Fruit fly (Drosophila melanogaster): ENCODE results near the gene Jon25Biii.

Jon25Biii gene

dm6 chr2L:4973731-4974415 is 23.3 kb upstream of the Jon25Biii start, which contains the start of gene mRpL28 (continued):
- TF ChIP-seq CG15269 (tag; optimal IDR thresholded peaks at IDR 0.05) = no peak
- no peak for TF ChIP-seq schlank (tag; optimal IDR thresholded peaks at IDR 0.05)
- TF ChIP-seq CG17361 (GFP tag; IDR thresholded peaks at IDR 0.05) = no peak
- no peak for TF ChIP-seq Bteb2 (GFP tag; optimal IDR thresholded peaks at IDR 0.05)
- TF ChIP-seq ems (GFP tag; optimal IDR thresholded peaks at IDR 0.05) = no peak
- no peak for TF ChIP-seq Side (GFP tag; optimal IDR thresholded peaks at IDR 0.05)
- no peak for TF ChIP-seq C15 (GFP tag; IDR thresholded peaks at IDR 0.05)
- peak; percentile 40; the same call in 1 of the 3 replicates for TF ChIP-seq Opbp (GFP tag; IDR thresholded peaks at IDR 0.05; ENCODE audit: partially characterized antibody)
- peak in 1 of 3 experiments; percentile 0 for TF ChIP-seq lola (GFP tag; optimal IDR thresholded peaks at IDR 0.05)
- TF ChIP-seq CG14667 (GFP tag; IDR thresholded peaks at IDR 0.05) = no peak
- TF ChIP-seq nerfin-2 (GFP tag; IDR thresholded peaks at IDR 0.05; ENCODE audit: partially characterized antibody) = no peak
- no peak for TF ChIP-seq CG5953 (GFP tag; IDR thresholded peaks at IDR 0.05)
- TF ChIP-seq CG3995 (GFP tag; optimal IDR thresholded peaks at IDR 0.05) = peak; percentile 29
- no peak for TF ChIP-seq pum (GFP tag; optimal IDR thresholded peaks at IDR 0.05)
- TF ChIP-seq CG17802 (tag; optimal IDR thresholded peaks at IDR 0.05) = peak; percentile 4
- TF ChIP-seq CG10462 (GFP tag; optimal IDR thresholded peaks at IDR 0.05) = no peak
- TF ChIP-seq CG17385 (GFP tag; optimal IDR thresholded peaks at IDR 0.05) = peak; percentile 98
- TF ChIP-seq CG6175 (GFP tag; IDR thresholded peaks at IDR 0.05) = no peak
- no peak for TF ChIP-seq pb (GFP tag; optimal IDR thresholded peaks at IDR 0.05)
- no peak for TF ChIP-seq CG1647 (GFP tag; optimal IDR thresholded peaks at IDR 0.05)
- TF ChIP-seq CoRest (tag; optimal IDR thresholded peaks at IDR 0.05) = peak; percentile 26
- TF ChIP-seq CG42726 (GFP tag; IDR thresholded peaks at IDR 0.05; ENCODE audit: partially characterized antibody) = no peak
- TF ChIP-seq Dek (tag; optimal IDR thresholded peaks at IDR 0.05) = no peak
- TF ChIP-seq CG8290 (GFP tag; optimal IDR thresholded peaks at IDR 0.05) = no peak
- TF ChIP-seq CG8290 (tag; optimal IDR thresholded peaks at IDR 0.05) = no peak
- TF ChIP-seq CG1602 (GFP tag; optimal IDR thresholded peaks at IDR 0.05) = no peak
- TF ChIP-seq cad (GFP tag; optimal IDR thresholded peaks at IDR 0.05) = no peak
- TF ChIP-seq eve (GFP tag; optimal IDR thresholded peaks at IDR 0.05) = no peak
- TF ChIP-seq CG12155 (GFP tag; optimal IDR thresholded peaks at IDR 0.05) = no peak
- TF ChIP-seq MESR4 (GFP tag; optimal IDR thresholded peaks at IDR 0.05) = peak; percentile 87
- no peak for TF ChIP-seq CG11504 (tag; optimal IDR thresholded peaks at IDR 0.05)
- no peak for TF ChIP-seq danr (GFP tag; IDR thresholded peaks at IDR 0.05)
- no peak for TF ChIP-seq jing (GFP tag; optimal IDR thresholded peaks at IDR 0.05)
- no peak for TF ChIP-seq sisA (GFP tag; IDR thresholded peaks at IDR 0.05)
- TF ChIP-seq CG3281 (GFP tag; optimal IDR thresholded peaks at IDR 0.05) = peak; percentile 46
- peak; percentile 54 for TF ChIP-seq CG4617 (GFP tag; optimal IDR thresholded peaks at IDR 0.05; ENCODE audit: borderline replicate concordance)
- no peak for TF ChIP-seq ERR (GFP tag; optimal IDR thresholded peaks at IDR 0.05)
- no peak for TF ChIP-seq CG16779 (GFP tag; IDR thresholded peaks at IDR 0.05)
- no peak for TF ChIP-seq bcd (GFP tag; optimal IDR thresholded peaks at IDR 0.05)
- TF ChIP-seq CG10147 (GFP tag; optimal IDR thresholded peaks at IDR 0.05) = peak; percentile 12
- TF ChIP-seq Fer1 (GFP tag; optimal IDR thresholded peaks at IDR 0.05) = peak; percentile 50
- TF ChIP-seq stwl (tag; optimal IDR thresholded peaks at IDR 0.05) = peak; percentile 92
- TF ChIP-seq CG17186 (GFP tag; optimal IDR thresholded peaks at IDR 0.05) = peak; percentile 10
- no peak for TF ChIP-seq Trl (optimal IDR thresholded peaks at IDR 0.05)
- TF ChIP-seq Trl (GFP tag; optimal IDR thresholded peaks at IDR 0.05) = peak; percentile 15
- TF ChIP-seq CG18476 (GFP tag; optimal IDR thresholded peaks at IDR 0.05) = no peak
- no peak for TF ChIP-seq odd (GFP tag; optimal IDR thresholded peaks at IDR 0.05)
- no peak for TF ChIP-seq CG9727 (GFP tag; optimal IDR thresholded peaks at IDR 0.05)
- no peak for TF ChIP-seq CG18011 (GFP tag; optimal IDR thresholded peaks at IDR 0.05)
- no peak for TF ChIP-seq ara (GFP tag; IDR thresholded peaks at IDR 0.05)
- no peak for TF ChIP-seq CG1024 (GFP tag; IDR thresholded peaks at IDR 0.05)
